Worm (Caenorhabditis elegans) whole organism, late embryonic: ENCODE results near the gene Y59E9AL.36.

Experiments
- C08G9.2 ChIP-seq: sonication (generic microtip); optimal IDR thresholded peaks from 2 replicates; lab custom pipeline; 2016; ENCODE audit warnings: mild to moderate bottlenecking, missing genetic modification characterization, moderate library complexity, missing compliant biosample characterization
- C38D4.7 ChIP-seq: fragments of 200-800 bp; sonication (Bioruptor generic); optimal IDR thresholded peaks from 2 replicates; lab custom pipeline; 2018; ENCODE audit warnings: mild to moderate bottlenecking, missing genetic modification characterization, moderate library complexity, missing compliant biosample characterization
- K02D7.2 ChIP-seq: sonication (generic microtip); optimal IDR thresholded peaks from 2 replicates; lab custom pipeline; 2017; ENCODE audit warnings: mild to moderate bottlenecking, missing genetic modification characterization, missing compliant biosample characterization
- K09A11.1 ChIP-seq: sonication (generic microtip); optimal IDR thresholded peaks from 2 replicates; lab custom pipeline; 2017; ENCODE audit warnings: antibody characterized with exemption, mild to moderate bottlenecking, missing genetic modification characterization, missing compliant biosample characterization; ENCODE audit not compliant: insufficient read depth
- T23F11.4 ChIP-seq: fragments of 200-800 bp; sonication (Bioruptor generic); optimal IDR thresholded peaks from 2 replicates; lab custom pipeline; 2018; ENCODE audit warnings: mild to moderate bottlenecking, missing genetic modification characterization, missing compliant biosample characterization
- Y22D7AL.16 ChIP-seq: sonication (generic microtip); optimal IDR thresholded peaks from 2 replicates; lab custom pipeline; 2016; ENCODE audit warnings: missing genetic modification characterization, missing compliant biosample characterization
- ceh-19 ChIP-seq: fragments of 200-800 bp; sonication (Bioruptor generic); optimal IDR thresholded peaks from 2 replicates; lab custom pipeline; 2018; ENCODE audit warnings: mild to moderate bottlenecking, missing genetic modification characterization, missing compliant biosample characterization
- ceh-2 ChIP-seq: sonication (generic microtip); optimal IDR thresholded peaks from 2 replicates; lab custom pipeline; 2016; ENCODE audit warnings: missing genotype, missing genetic modification characterization, missing compliant biosample characterization
- ceh-30 ChIP-seq: fragments of 150-350 bp; optimal IDR thresholded peaks from 2 replicates; lab custom pipeline; 2014; ENCODE audit warnings: missing biosample characterization, missing genetic modification characterization
- ceh-31 ChIP-seq: sonication (generic microtip); optimal IDR thresholded peaks from 2 replicates; lab custom pipeline; 2016; ENCODE audit warnings: missing genetic modification characterization, missing compliant biosample characterization
- ceh-34 ChIP-seq: sonication (generic microtip); optimal IDR thresholded peaks from 2 replicates; lab custom pipeline; 2016; ENCODE audit warnings: mild to moderate bottlenecking, missing genetic modification characterization, missing compliant biosample characterization
- ceh-9 ChIP-seq: sonication (generic microtip); optimal IDR thresholded peaks from 2 replicates; lab custom pipeline; 2016; ENCODE audit warnings: mild to moderate bottlenecking, missing genetic modification characterization, inconsistent platforms, missing compliant biosample characterization
- dmd-4 ChIP-seq: sonication (generic microtip); optimal IDR thresholded peaks from 2 replicates; lab custom pipeline; 2016; ENCODE audit warnings: borderline replicate concordance, missing genetic modification characterization, missing compliant biosample characterization
- elt-4 ChIP-seq: sonication (generic microtip); optimal IDR thresholded peaks from 2 replicates; lab custom pipeline; 2016; ENCODE audit warnings: missing genetic modification characterization, missing compliant biosample characterization
- ets-4 ChIP-seq: sonication (generic microtip); optimal IDR thresholded peaks from 2 replicates; lab custom pipeline; 2016; ENCODE audit warnings: missing genetic modification characterization, missing compliant biosample characterization
- hlh-13 ChIP-seq: fragments of 200-800 bp; sonication (Bioruptor generic); optimal IDR thresholded peaks from 2 replicates; lab custom pipeline; 2018; ENCODE audit warnings: mild to moderate bottlenecking, missing genetic modification characterization, missing compliant biosample characterization
- hlh-15 ChIP-seq: sonication (generic microtip); optimal IDR thresholded peaks from 2 replicates; lab custom pipeline; 2016; ENCODE audit warnings: missing genetic modification characterization, missing compliant biosample characterization
- hlh-30 ChIP-seq: sonication (generic microtip); optimal IDR thresholded peaks from 2 replicates; lab custom pipeline; 2017; ENCODE audit warnings: antibody characterized with exemption, missing genetic modification characterization, missing compliant biosample characterization; ENCODE audit not compliant: insufficient read depth
- hlh-6 ChIP-seq: sonication (generic microtip); optimal IDR thresholded peaks from 2 replicates; lab custom pipeline; 2016; ENCODE audit warnings: missing genotype, missing genetic modification characterization, missing compliant biosample characterization
- hlh-8 ChIP-seq: sonication (generic microtip); optimal IDR thresholded peaks from 2 replicates; lab custom pipeline; 2016; ENCODE audit warnings: missing genotype, missing genetic modification characterization, missing compliant biosample characterization
- nfya-1 ChIP-seq: sonication (generic microtip); optimal IDR thresholded peaks from 2 replicates; lab custom pipeline; 2017; ENCODE audit warnings: missing genetic modification characterization, mild to moderate bottlenecking, missing compliant biosample characterization, antibody characterized with exemption, moderate library complexity
- pat-9 ChIP-seq: fragments of 200-800 bp; sonication (Bioruptor generic); optimal IDR thresholded peaks from 2 replicates; lab custom pipeline; 2018; ENCODE audit warnings: mild to moderate bottlenecking, missing genetic modification characterization, moderate library complexity, missing compliant biosample characterization
- pax-1 ChIP-seq: fragments of 150-350 bp; optimal IDR thresholded peaks from 2 replicates; lab custom pipeline; 2014; ENCODE audit warnings: missing biosample characterization, missing genetic modification characterization
- pha-4 ChIP-seq: fragments of 150-350 bp; optimal IDR thresholded peaks from 2 replicates; lab custom pipeline; 2018; ENCODE audit warnings: missing biosample characterization, missing genetic modification reagents, missing genetic modification characterization
- pros-1 ChIP-seq: fragments of 150-350 bp; optimal IDR thresholded peaks from 2 replicates; lab custom pipeline; 2014; ENCODE audit warnings: missing biosample characterization, missing genetic modification reagents, missing genetic modification characterization
- ref-2 ChIP-seq: sonication (generic microtip); optimal IDR thresholded peaks from 2 replicates; lab custom pipeline; 2016; ENCODE audit warnings: missing genetic modification characterization, missing compliant biosample characterization
- rnt-1 ChIP-seq: sonication (generic microtip); optimal IDR thresholded peaks from 2 replicates; lab custom pipeline; 2016; ENCODE audit warnings: missing genetic modification characterization, missing compliant biosample characterization
- sox-2 ChIP-seq: fragments of 200-800 bp; sonication (Bioruptor generic); IDR thresholded peaks from 2 replicates; pipeline ENCODE4 v1.3.6; 2022; ENCODE audit warnings: missing genetic modification reagents, missing genetic modification characterization, missing compliant biosample characterization
- sox-4 ChIP-seq: sonication (generic microtip); optimal IDR thresholded peaks from 2 replicates; lab custom pipeline; 2017; ENCODE audit warnings: mild to moderate bottlenecking, missing genetic modification characterization, inconsistent platforms, missing compliant biosample characterization
- tbx-2 ChIP-seq: sonication (generic microtip); optimal IDR thresholded peaks from 2 replicates; lab custom pipeline; 2016; ENCODE audit warnings: missing genetic modification characterization, missing compliant biosample characterization
- ttx-3 ChIP-seq: sonication (generic microtip); optimal IDR thresholded peaks from 2 replicates; lab custom pipeline; 2016; ENCODE audit warnings: missing genetic modification reagents, missing genetic modification characterization, missing compliant biosample characterization
- unc-3 ChIP-seq, 2 experiments: fragments of 200-800 bp in 1 of 2; sonication (Bioruptor generic) in 1 of 2; sonication (generic microtip) in 1 of 2; conservative IDR thresholded peaks in 1 of 2; optimal IDR thresholded peaks in 1 of 2; 2 replicates each; pipeline versions ENCODE4 v1.3.6 to Lab custom; 2016 to 2022; ENCODE audit warnings: missing compliant biosample characterization in 2 of 2, missing genetic modification characterization in 2 of 2, missing genetic modification reagents in 1 of 2
- zip-5 ChIP-seq: sonication (generic microtip); optimal IDR thresholded peaks from 2 replicates; lab custom pipeline; 2016; ENCODE audit warnings: missing genetic modification characterization, missing compliant biosample characterization
- ztf-16 ChIP-seq: sonication (generic microtip); optimal IDR thresholded peaks from 2 replicates; lab custom pipeline; 2017; ENCODE audit warnings: missing genetic modification characterization, missing compliant biosample characterization

Gene Y59E9AL.36

ce11 chrIV:5210606-5211005, 1.3 kb upstream of the Y59E9AL.36 start:
- no peak for TF ChIP-seq C08G9.2 (tag; lab: Kevin White, UChicago)
- no peak for TF ChIP-seq sox-4
- no peak for TF ChIP-seq ceh-30 (tag; lab: Kevin White, UChicago)
- no peak for TF ChIP-seq hlh-13
- no peak for TF ChIP-seq hlh-15 (tag; lab: Kevin White, UChicago)
- TF ChIP-seq K09A11.1 (tag; lab: Kevin White, UChicago): no peak

ce11 chrIV:5206716-5207115, 2.6 kb downstream of the Y59E9AL.36 start:
- no peak for TF ChIP-seq dmd-4 (tag; lab: Kevin White, UChicago)
- no peak for TF ChIP-seq ceh-30 (tag; lab: Kevin White, UChicago)
- TF ChIP-seq ceh-19: no peak
- TF ChIP-seq elt-4 (tag; lab: Kevin White, UChicago): no peak
- TF ChIP-seq, all 69 proteins: peak for 0

DNA sequence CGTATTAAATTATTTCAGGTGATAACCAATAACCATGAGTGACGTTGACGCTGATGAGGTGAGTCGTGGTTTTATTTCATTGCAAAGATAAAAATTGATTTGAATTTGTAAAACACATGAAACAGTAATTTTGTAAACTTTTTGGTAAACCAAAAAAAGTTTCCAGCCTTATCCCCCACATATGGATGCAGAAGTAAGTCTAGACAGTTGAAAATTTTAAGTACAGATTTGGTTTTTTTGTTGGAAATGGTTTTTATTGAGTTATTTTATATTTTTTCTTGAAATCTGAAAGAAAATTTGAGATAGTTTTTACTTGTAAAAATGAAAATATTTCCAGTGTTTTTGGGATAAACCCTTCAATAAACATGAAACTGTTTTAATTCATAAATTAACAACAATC, 4.7 kb downstream of the Y59E9AL.36 start, which contains the start of gene tni-4:
Gene tni-4 (plus strand): TSS at position 19 of the 400 bp plus-strand sequence.
- no peak for TF ChIP-seq sox-4
- TF ChIP-seq pax-1 (tag; lab: Kevin White, UChicago): no peak
- TF ChIP-seq zip-5 (tag; lab: Kevin White, UChicago): no peak
- TF ChIP-seq pat-9 (tag; lab: Kevin White, UChicago): no peak
- no peak for TF ChIP-seq tbx-2 (tag; lab: Kevin White, UChicago)
- TF ChIP-seq ets-4 (tag; lab: Kevin White, UChicago): no peak
- no peak for TF ChIP-seq Y22D7AL.16 (tag; lab: Kevin White, UChicago)

- no peak for TF ChIP-seq ceh-34
- TF ChIP-seq hlh-30: no peak
- no peak for TF ChIP-seq ttx-3 (tag; lab: Kevin White, UChicago)
- TF ChIP-seq ref-2 (tag; lab: Kevin White, UChicago): no peak
- TF ChIP-seq ceh-2 (tag; lab: Kevin White, UChicago): no peak
- TF ChIP-seq K02D7.2 (tag; lab: Kevin White, UChicago): no peak
- no peak for TF ChIP-seq hlh-6 (tag; lab: Kevin White, UChicago)
- TF ChIP-seq, all 69 proteins: peak for 0
Observed at ce11 chrIV:5202575-5202974, 6.7 kb downstream of the Y59E9AL.36 start.

- TF ChIP-seq ref-2 (tag; lab: Kevin White, UChicago) (no peak), pros-1 (tag; lab: Kevin White, UChicago) (no peak), ceh-30 (tag; lab: Kevin White, UChicago) (no peak), hlh-30 (no peak), T23F11.4 (GFP tag; lab: Kevin White, UChicago) (no peak), unc-3 (GFP tag; conservative IDR thresholded peaks at IDR 0.05; lab: Robert Waterston, UW) (no peak), unc-3 (tag; optimal IDR thresholded peaks at IDR 0.05; lab: Kevin White, UChicago) (no peak), sox-2 (GFP tag; lab: Robert Waterston, UW) (no peak), ceh-9 (no peak), pha-4 (no peak), nfya-1 (tag; lab: Kevin White, UChicago) (no peak), ztf-16 (tag; lab: Kevin White, UChicago) (no peak), tbx-2 (tag; lab: Kevin White, UChicago) (no peak), hlh-15 (tag; lab: Kevin White, UChicago) (no peak), ceh-19 (no peak), rnt-1 (tag; lab: Kevin White, UChicago) (no peak), hlh-6 (tag; lab: Kevin White, UChicago) (no peak), ceh-31 (tag; lab: Kevin White, UChicago) (no peak), C38D4.7 (GFP tag; lab: Kevin White, UChicago) (no peak), hlh-8 (no peak)
Observed at ce11 chrIV:5200813-5201212, 8.5 kb downstream of the Y59E9AL.36 start.
